Worm (Caenorhabditis elegans) whole organism, midembryonic: Measurements from ENCODE around the gene pho-6.

Experiments used
- T22C8.4 ChIP-seq: fragments of 200-800 bp; sonication (Bioruptor generic); IDR thresholded peaks from 2 replicates; pipeline ENCODE4 v1.3.6; 2022; ENCODE audit warnings: missing genetic modification characterization, missing compliant biosample characterization
- flt-1 ChIP-seq: fragments of 200-800 bp; sonication (Bioruptor generic); IDR thresholded peaks from 2 replicates; pipeline ENCODE4 v1.3.6; 2022; ENCODE audit warnings: missing genetic modification characterization, missing compliant biosample characterization
- klf-2 ChIP-seq: fragments of 200-800 bp; sonication (Bioruptor generic); conservative IDR thresholded peaks from 2 replicates; pipeline ENCODE4 v1.3.6; 2022; ENCODE audit warnings: missing genetic modification reagents, missing genetic modification characterization, missing compliant biosample characterization
- med-1 ChIP-seq: sonication (generic microtip); optimal IDR thresholded peaks from 2 replicates; lab custom pipeline; 2017; ENCODE audit warnings: missing genetic modification characterization, mild to moderate bottlenecking, missing compliant biosample characterization, antibody characterized with exemption, missing genetic modification reagents; ENCODE audit not compliant: insufficient read depth
- ref-1 ChIP-seq: fragments of 200-800 bp; sonication (Bioruptor generic); conservative IDR thresholded peaks from 2 replicates; pipeline ENCODE4 v1.3.6; 2022; ENCODE audit warnings: missing genetic modification reagents, missing genetic modification characterization, missing compliant biosample characterization
- tab-1 ChIP-seq: fragments of 200-800 bp; sonication (Bioruptor generic); IDR thresholded peaks from 2 replicates; pipeline ENCODE4 v1.3.6; 2022; ENCODE audit warnings: missing genetic modification characterization, missing compliant biosample characterization
- ztf-23 ChIP-seq: fragments of 200-800 bp; sonication (Bioruptor generic); IDR thresholded peaks from 2 replicates; pipeline ENCODE4 v1.3.6; 2022; ENCODE audit warnings: missing genetic modification reagents, missing genetic modification characterization, missing compliant biosample characterization
- ztf-29 ChIP-seq: fragments of 200-800 bp; sonication (Bioruptor generic); IDR thresholded peaks from 2 replicates; pipeline ENCODE4 v1.3.6; 2022; ENCODE audit warnings: missing genetic modification reagents, missing genetic modification characterization, missing compliant biosample characterization

DNA sequence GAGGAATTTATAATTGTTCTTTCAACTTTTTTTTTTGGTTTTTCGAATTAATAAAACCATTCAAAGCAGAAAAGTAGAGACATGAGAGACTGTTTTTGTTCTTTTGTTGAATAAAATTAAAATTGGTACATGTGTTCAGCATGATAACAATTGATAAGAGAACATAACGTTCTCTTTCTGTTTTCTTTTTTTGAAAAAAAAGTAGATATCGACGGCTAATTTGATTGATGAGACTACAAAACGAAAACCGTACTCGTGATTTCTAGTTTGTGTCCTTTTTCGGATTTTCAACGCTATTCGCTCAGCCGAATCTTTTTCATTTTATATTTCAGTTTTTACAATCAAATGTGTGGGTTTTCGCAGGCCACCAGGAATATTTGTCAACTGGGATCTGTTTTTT lies 48.8 kb downstream of the pho-6 start, which contains the start of gene C08D8.1:
- TF ChIP-seq T22C8.4 (GFP tag; lab: Robert Waterston, UW) (no peak), tab-1 (GFP tag; lab: Robert Waterston, UW) (no peak), flt-1 (no peak), ztf-29 (GFP tag; lab: Robert Waterston, UW) (no peak), ztf-23 (GFP tag; lab: Robert Waterston, UW) (no peak), ref-1 (GFP tag; lab: Robert Waterston, UW) (no peak), med-1 (no peak), klf-2 (GFP tag; lab: Robert Waterston, UW) (no peak)
